Worm (Caenorhabditis elegans) whole organism, L4/young adult: ENCODE measurements around the gene Y57A10B.6.

ENCODE experiments used
- dao-5 ChIP-seq: sonication (generic microtip); optimal IDR thresholded peaks from 2 replicates; lab custom pipeline; 2016; ENCODE audit warnings: missing genotype, missing genetic modification characterization, moderate library complexity, missing compliant biosample characterization
- him-1 ChIP-seq: sonication (generic microtip); optimal IDR thresholded peaks from 2 replicates; lab custom pipeline; 2016; ENCODE audit warnings: missing genotype, missing genetic modification reagents, missing genetic modification characterization, missing compliant biosample characterization

DNA sequence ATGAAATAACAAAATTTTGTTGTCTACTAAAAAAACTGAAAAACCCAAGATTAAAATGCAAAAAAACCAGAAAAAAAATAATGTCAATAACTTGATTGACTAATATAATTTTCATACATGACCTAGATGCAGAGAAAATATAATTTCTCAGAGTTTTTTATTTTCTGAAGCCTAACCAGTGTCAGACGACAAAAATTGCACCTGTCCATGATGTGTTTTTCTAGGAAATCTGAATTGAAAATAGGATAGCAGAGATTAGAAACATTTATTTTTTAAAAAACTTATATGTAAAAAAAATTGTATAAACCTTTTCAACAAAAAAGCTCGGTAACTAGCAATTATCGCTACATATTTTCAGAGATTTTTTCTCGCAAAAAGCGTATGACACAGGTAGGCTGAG is 28.1 kb downstream of the Y57A10B.6 start:
- TF ChIP-seq him-1 (tag; lab: Kevin White, UChicago), result no peak
- TF ChIP-seq dao-5 (tag; lab: Kevin White, UChicago), result no peak
